Worm (Caenorhabditis elegans) whole organism, young adult: ENCODE measurements around the gene pir-1.

Experiments used
- Y53F4B.3 ChIP-seq: fragments of 200-800 bp; sonication (Bioruptor generic); IDR thresholded peaks from 2 replicates; pipeline ENCODE4 v1.3.6; 2022; ENCODE audit warnings: missing genetic modification reagents, missing genetic modification characterization, missing compliant biosample characterization
- cebp-2 ChIP-seq: fragments of 200-800 bp; sonication (Bioruptor generic); IDR thresholded peaks from 2 replicates; pipeline ENCODE4 v1.3.6; 2022; ENCODE audit warnings: missing genetic modification characterization, missing compliant biosample characterization
- madf-6 ChIP-seq: fragments of 200-800 bp; sonication (Bioruptor generic); IDR thresholded peaks from 2 replicates; pipeline ENCODE4 v1.3.6; 2022; ENCODE audit warnings: missing genetic modification reagents, missing genetic modification characterization, missing compliant biosample characterization
- snpc-3.4 ChIP-seq: sonication (generic microtip); optimal IDR thresholded peaks from 2 replicates; lab custom pipeline; 2017; ENCODE audit warnings: missing genetic modification characterization, mild to moderate bottlenecking, missing compliant biosample characterization, antibody characterized with exemption, moderate library complexity, missing genotype, missing genetic modification reagents
- sptf-2 ChIP-seq: fragments of 200-800 bp; sonication (Bioruptor generic); optimal IDR thresholded peaks from 2 replicates; lab custom pipeline; 2018; ENCODE audit warnings: mild to moderate bottlenecking, missing genetic modification characterization, missing compliant biosample characterization
- tbp1 ChIP-seq: fragments of 200-800 bp; sonication (Bioruptor generic); optimal IDR thresholded peaks from 2 replicates; lab custom pipeline; 2018; ENCODE audit warnings: mild to moderate bottlenecking, missing genetic modification characterization, missing compliant biosample characterization
- tbx-9 ChIP-seq: sonication (generic microtip); optimal IDR thresholded peaks from 2 replicates; lab custom pipeline; 2016; ENCODE audit warnings: borderline replicate concordance, missing genetic modification characterization, inconsistent platforms, missing compliant biosample characterization
- zfh-2 ChIP-seq: fragments of 200-800 bp; sonication (Bioruptor generic); conservative IDR thresholded peaks from 2 replicates; pipeline ENCODE4 v1.3.6; 2022; ENCODE audit warnings: missing genetic modification reagents, missing genetic modification characterization, missing compliant biosample characterization

- TF ChIP-seq zfh-2 (GFP tag; lab: Robert Waterston, UW) = no peak
- TF ChIP-seq tbp1 (GFP tag; lab: Kevin White, UChicago) = no peak
- TF ChIP-seq tbx-9 (tag; lab: Kevin White, UChicago) = no peak
- no peak for TF ChIP-seq snpc-3.4
- no peak for TF ChIP-seq sptf-2 (GFP tag; lab: Kevin White, UChicago)
- TF ChIP-seq Y53F4B.3 (GFP tag; lab: Robert Waterston, UW) = no peak
- TF ChIP-seq cebp-2 = no peak
- TF ChIP-seq madf-6 (GFP tag; lab: Robert Waterston, UW) = no peak
Measured at ce11 chrII:9158029-9158428, 19.1 kb upstream of the pir-1 start, which contains the start of gene oac-54.
